Worm (Caenorhabditis elegans): ENCODE results near the gene F25B3.4.

Gene F25B3.4

DNA sequence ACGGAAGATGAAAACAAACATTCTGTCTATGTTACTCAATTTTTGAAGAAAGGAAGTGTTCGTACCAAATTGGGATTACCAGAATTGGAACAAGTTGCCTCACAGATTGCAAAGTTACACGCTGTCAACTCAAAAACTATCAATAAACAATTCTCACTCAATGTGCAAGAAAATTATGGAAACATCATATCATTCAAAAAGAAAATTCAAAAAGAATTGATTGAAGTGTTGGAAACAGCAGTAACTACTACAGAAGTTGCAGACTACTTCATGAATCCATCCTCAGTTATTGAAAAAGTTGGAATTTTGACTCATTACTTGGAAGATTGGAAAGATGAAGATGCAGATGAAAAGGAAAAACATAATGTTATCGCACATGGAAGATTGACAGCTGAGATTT, 40.6 kb downstream of the F25B3.4 start:
- TF ChIP-seq swsn-7 (tag; optimal IDR thresholded peaks at IDR 0.05), result no peak
- TF ChIP-seq efl-3 (GFP tag; optimal IDR thresholded peaks at IDR 0.05), result no peak
- no peak for TF ChIP-seq snpc-4 (tag; optimal IDR thresholded peaks at IDR 0.05)
- no peak for TF ChIP-seq ama-1 (optimal IDR thresholded peaks at IDR 0.05)
- TF ChIP-seq lin-35 (GFP tag; optimal IDR thresholded peaks at IDR 0.05), result no peak
- no peak for TF ChIP-seq nhr-77 (tag; optimal IDR thresholded peaks at IDR 0.05)

DNA sequence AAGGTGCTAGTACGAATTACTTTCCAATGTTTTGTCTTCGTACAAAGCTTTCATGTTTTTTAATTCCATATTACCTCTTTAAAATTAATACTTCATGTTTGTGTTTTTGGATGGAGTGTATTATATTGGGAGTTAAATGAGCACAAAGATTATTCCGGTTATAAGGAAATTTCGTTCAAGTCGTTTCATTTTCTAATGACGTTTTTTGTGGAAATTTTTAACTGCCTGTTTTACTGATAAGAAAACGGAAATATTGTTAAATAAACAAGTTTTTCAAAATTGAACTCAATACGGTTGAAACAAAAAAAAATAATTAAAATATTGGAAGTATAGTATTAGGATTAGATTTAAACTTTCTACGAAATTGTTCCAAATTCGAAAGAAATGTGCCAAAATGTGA, 41.3 kb downstream of the F25B3.4 start:
- TF ChIP-seq ceh-63 (GFP tag; optimal IDR thresholded peaks at IDR 0.05) (no peak), hlh-17 (GFP tag; optimal IDR thresholded peaks at IDR 0.05; ENCODE audit: borderline replicate concordance) (no peak), mep-1 (tag; optimal IDR thresholded peaks at IDR 0.05) (no peak), elt-2 (tag; optimal IDR thresholded peaks at IDR 0.05) (no peak), dsc-1 (tag; optimal IDR thresholded peaks at IDR 0.05) (no peak), blmp-1 (tag; optimal IDR thresholded peaks at IDR 0.05) (no peak), ceh-82 (tag; optimal IDR thresholded peaks at IDR 0.05) (no peak), nhr-85 (tag) (no peak), ceh-90 (tag; optimal IDR thresholded peaks at IDR 0.05) (no peak), lin-35 (GFP tag; optimal IDR thresholded peaks at IDR 0.05) (no peak)

DNA sequence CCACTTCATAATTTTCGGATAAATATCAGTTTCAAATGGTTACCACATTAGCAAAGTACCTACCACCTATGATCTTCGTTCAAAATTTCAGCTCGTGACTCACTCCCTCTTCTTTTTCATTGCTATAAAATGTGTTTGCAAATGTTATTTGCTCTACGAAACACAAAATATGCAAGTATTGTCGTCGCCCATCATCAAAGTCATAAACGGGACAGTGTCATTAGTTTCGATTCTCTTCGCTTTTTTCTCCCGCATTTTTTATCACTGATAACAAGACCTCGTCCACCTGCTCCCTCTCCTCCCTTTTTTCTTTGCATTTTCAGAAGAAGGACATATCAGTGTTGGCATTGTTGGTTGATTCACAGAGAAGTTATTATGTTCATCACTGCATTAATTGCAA, 42.1 kb downstream of the F25B3.4 start, which contains the start of gene C50F4.1:
Gene C50F4.1, plus strand, starts transcription at position 324 of the 400 bp plus-strand sequence.
- TF ChIP-seq nhr-20 (tag; optimal IDR thresholded peaks at IDR 0.05) (peak; percentile 11), sup-37 (GFP tag; optimal IDR thresholded peaks at IDR 0.05) (no peak), efl-1 (optimal IDR thresholded peaks at IDR 0.05) (no peak), efl-1 (GFP tag; optimal IDR thresholded peaks at IDR 0.05 in 1 of 2) (peak in 1 of 2 experiments; percentile 41), lin-35 (GFP tag; optimal IDR thresholded peaks at IDR 0.05) (peak in 1 of 2 experiments; percentile 7), elt-2 (tag; optimal IDR thresholded peaks at IDR 0.05) (peak; percentile 77)

DNA sequence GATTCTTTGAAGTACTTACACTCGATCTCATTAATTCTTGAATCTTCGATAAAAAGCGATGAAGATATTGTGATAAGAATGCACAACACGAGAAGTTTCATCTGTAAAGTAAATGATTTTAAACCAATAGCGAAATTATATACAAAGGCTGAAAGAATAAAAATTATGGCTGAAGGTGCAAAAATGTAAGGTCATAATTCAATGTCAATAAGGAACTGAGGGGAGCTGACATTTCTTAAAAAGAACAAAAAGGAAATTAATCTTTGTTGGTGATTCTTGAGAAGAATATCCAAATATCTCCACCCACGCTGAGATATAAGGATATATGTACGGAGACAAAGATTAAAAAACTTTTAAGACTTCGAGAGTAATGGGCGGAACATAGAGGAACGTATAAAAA, 44.5 kb downstream of the F25B3.4 start, which contains the start of gene C50F4.9:
Gene C50F4.9, minus strand, starts transcription at position 101 of the 400 bp plus-strand sequence.
- TF ChIP-seq jun-1 (tag; optimal IDR thresholded peaks at IDR 0.05), result no peak
- no peak for TF ChIP-seq C16A3.4 (tag; optimal IDR thresholded peaks at IDR 0.05)
- TF ChIP-seq pag-3 (tag; optimal IDR thresholded peaks at IDR 0.05; ENCODE audit: borderline replicate concordance, insufficient read depth), result no peak
- TF ChIP-seq unc-130 (tag; optimal IDR thresholded peaks at IDR 0.05), result no peak
- TF ChIP-seq lin-39 (tag; optimal IDR thresholded peaks at IDR 0.05), result no peak
- TF ChIP-seq Y116A8C.19 (tag; optimal IDR thresholded peaks at IDR 0.05; ENCODE audit: borderline replicate concordance), result no peak
- TF ChIP-seq egl-13 (tag; optimal IDR thresholded peaks at IDR 0.05), result no peak
- no peak for TF ChIP-seq ces-1 (GFP tag; optimal IDR thresholded peaks at IDR 0.05)
- no peak for TF ChIP-seq F16B12.6 (tag; optimal IDR thresholded peaks at IDR 0.05)
- no peak for TF ChIP-seq aly-2 (tag; optimal IDR thresholded peaks at IDR 0.05)
- no peak for TF ChIP-seq nhr-20 (tag; optimal IDR thresholded peaks at IDR 0.05)
- TF ChIP-seq fkh-8 (tag; optimal IDR thresholded peaks at IDR 0.05), result no peak
- no peak for TF ChIP-seq nhr-85 (tag)
- TF ChIP-seq nhr-12 (tag; optimal IDR thresholded peaks at IDR 0.05), result no peak
- TF ChIP-seq nhr-19 (GFP tag; conservative IDR thresholded peaks at IDR 0.05), result no peak
- TF ChIP-seq mep-1 (tag; optimal IDR thresholded peaks at IDR 0.05), result no peak
- no peak for TF ChIP-seq dpl-1 (GFP tag; optimal IDR thresholded peaks at IDR 0.05)

DNA sequence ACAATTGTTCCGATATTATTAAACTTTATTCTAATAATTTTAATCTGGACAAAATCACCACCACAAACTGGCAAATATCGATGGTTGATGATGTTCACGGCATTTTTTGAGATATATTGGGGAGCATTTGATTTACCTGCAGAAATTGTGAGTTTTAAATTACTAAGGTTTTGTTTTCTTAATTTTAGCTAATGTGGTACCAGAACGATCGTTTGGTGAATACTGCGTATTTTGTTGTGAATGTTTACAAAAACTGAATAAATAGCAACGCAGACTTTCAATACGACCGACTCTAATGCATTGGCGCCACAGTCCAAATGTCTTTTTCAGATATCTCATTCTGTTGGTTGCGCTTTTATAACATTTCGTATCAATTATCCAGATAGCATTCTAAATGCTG, 46.9 kb downstream of the F25B3.4 start:
- TF ChIP-seq efl-1 (optimal IDR thresholded peaks at IDR 0.05) (no peak), efl-1 (GFP tag; optimal IDR thresholded peaks at IDR 0.05 in 1 of 2) (peak in 1 of 2 experiments; percentile 52), lin-15B (tag; optimal IDR thresholded peaks at IDR 0.05) (no peak), aly-2 (tag; optimal IDR thresholded peaks at IDR 0.05) (no peak), lin-39 (tag; optimal IDR thresholded peaks at IDR 0.05) (no peak)
